Worm (Caenorhabditis elegans) whole organism, mixed stage, embryonic: ENCODE measurements around the gene F45D11.11.

ENCODE experiments used
- ceh-83 ChIP-seq: fragments of 200-800 bp; sonication (Bioruptor generic); optimal IDR thresholded peaks from 2 replicates; lab custom pipeline; 2018; ENCODE audit warnings: mild to moderate bottlenecking, missing genetic modification characterization, missing compliant biosample characterization
- elt-3 ChIP-seq: fragments of 150-350 bp; optimal IDR thresholded peaks from 2 replicates; lab custom pipeline; 2014; ENCODE audit warnings: missing biosample characterization, missing genetic modification characterization
- lin-13 ChIP-seq: fragments of 150-350 bp; optimal IDR thresholded peaks from 2 replicates; lab custom pipeline; 2014; ENCODE audit warnings: missing biosample characterization, missing genetic modification characterization
- lin-32 ChIP-seq: fragments of 200-800 bp; sonication (Bioruptor generic); optimal IDR thresholded peaks from 2 replicates; lab custom pipeline; 2018; ENCODE audit warnings: mild to moderate bottlenecking, missing genetic modification characterization, missing compliant biosample characterization
- lsy-2 ChIP-seq: fragments of 150-350 bp; optimal IDR thresholded peaks from 2 replicates; lab custom pipeline; 2014; ENCODE audit warnings: missing biosample characterization, missing genetic modification characterization
- nhr-237 ChIP-seq: fragments of 150-350 bp; optimal IDR thresholded peaks from 2 replicates; lab custom pipeline; 2014; ENCODE audit warnings: missing biosample characterization, missing genetic modification characterization
- nhr-76 ChIP-seq: sonication (generic microtip); optimal IDR thresholded peaks from 2 replicates; lab custom pipeline; 2017; ENCODE audit warnings: missing biosample characterization, missing genetic modification characterization
- pha-4 ChIP-seq: fragments of 150-350 bp; optimal IDR thresholded peaks from 2 replicates; lab custom pipeline; 2018; ENCODE audit warnings: missing biosample characterization, missing genetic modification reagents, missing genetic modification characterization
- sptf-1 ChIP-seq: sonication (generic microtip); optimal IDR thresholded peaks from 2 replicates; lab custom pipeline; 2017; ENCODE audit warnings: mild to moderate bottlenecking, missing genetic modification characterization, moderate library complexity, missing compliant biosample characterization
- tbx-8 ChIP-seq: fragments of 200-800 bp; sonication (Bioruptor generic); optimal IDR thresholded peaks from 2 replicates; lab custom pipeline; 2018; ENCODE audit warnings: mild to moderate bottlenecking, missing genetic modification characterization, moderate library complexity, missing compliant biosample characterization
- unc-120 ChIP-seq: sonication (generic microtip); optimal IDR thresholded peaks from 2 replicates; lab custom pipeline; 2017; ENCODE audit warnings: missing genetic modification characterization, missing compliant biosample characterization; ENCODE audit not compliant: poor library complexity, severe bottlenecking
- unc-39 ChIP-seq: fragments of 150-350 bp; optimal IDR thresholded peaks from 2 replicates; lab custom pipeline; 2014; ENCODE audit warnings: missing biosample characterization, missing genetic modification characterization

- no peak for TF ChIP-seq unc-39
- no peak for TF ChIP-seq ceh-83
- no peak for TF ChIP-seq nhr-76 (tag; lab: Kevin White, UChicago)
- TF ChIP-seq pha-4 (tag; lab: Kevin White, UChicago): no peak
- no peak for TF ChIP-seq tbx-8 (GFP tag; lab: Kevin White, UChicago)
- no peak for TF ChIP-seq lsy-2 (tag; lab: Kevin White, UChicago)
- no peak for TF ChIP-seq unc-120 (tag; lab: Kevin White, UChicago)
- TF ChIP-seq elt-3 (tag; lab: Kevin White, UChicago): no peak
- no peak for TF ChIP-seq nhr-237 (tag; lab: Kevin White, UChicago)
- no peak for TF ChIP-seq lin-13 (tag; lab: Kevin White, UChicago)
- no peak for TF ChIP-seq sptf-1 (tag; lab: Kevin White, UChicago)
- TF ChIP-seq lin-32 (GFP tag; lab: Kevin White, UChicago): no peak
Measured at ce11 chrII:950374-950773, 45.6 kb downstream of the F45D11.11 start.
